Worm (Caenorhabditis elegans) whole organism, midembryonic: ENCODE results near the gene dhcr-24.

Source experiments
- T22C8.4 ChIP-seq: fragments of 200-800 bp; sonication (Bioruptor generic); IDR thresholded peaks from 2 replicates; pipeline ENCODE4 v1.3.6; 2022; ENCODE audit warnings: missing genetic modification characterization, missing compliant biosample characterization
- cog-1 ChIP-seq: sonication (generic microtip); optimal IDR thresholded peaks from 2 replicates; lab custom pipeline; 2016; ENCODE audit warnings: missing genetic modification characterization, missing compliant biosample characterization
- flt-1 ChIP-seq: fragments of 200-800 bp; sonication (Bioruptor generic); IDR thresholded peaks from 2 replicates; pipeline ENCODE4 v1.3.6; 2022; ENCODE audit warnings: missing genetic modification characterization, missing compliant biosample characterization
- klf-2 ChIP-seq: fragments of 200-800 bp; sonication (Bioruptor generic); conservative IDR thresholded peaks from 2 replicates; pipeline ENCODE4 v1.3.6; 2022; ENCODE audit warnings: missing genetic modification reagents, missing genetic modification characterization, missing compliant biosample characterization
- med-1 ChIP-seq: sonication (generic microtip); optimal IDR thresholded peaks from 2 replicates; lab custom pipeline; 2017; ENCODE audit warnings: missing genetic modification characterization, mild to moderate bottlenecking, missing compliant biosample characterization, antibody characterized with exemption, missing genetic modification reagents; ENCODE audit not compliant: insufficient read depth
- ref-1 ChIP-seq: fragments of 200-800 bp; sonication (Bioruptor generic); conservative IDR thresholded peaks from 2 replicates; pipeline ENCODE4 v1.3.6; 2022; ENCODE audit warnings: missing genetic modification reagents, missing genetic modification characterization, missing compliant biosample characterization
- tab-1 ChIP-seq: fragments of 200-800 bp; sonication (Bioruptor generic); IDR thresholded peaks from 2 replicates; pipeline ENCODE4 v1.3.6; 2022; ENCODE audit warnings: missing genetic modification characterization, missing compliant biosample characterization
- ztf-23 ChIP-seq: fragments of 200-800 bp; sonication (Bioruptor generic); IDR thresholded peaks from 2 replicates; pipeline ENCODE4 v1.3.6; 2022; ENCODE audit warnings: missing genetic modification reagents, missing genetic modification characterization, missing compliant biosample characterization
- ztf-29 ChIP-seq: fragments of 200-800 bp; sonication (Bioruptor generic); IDR thresholded peaks from 2 replicates; pipeline ENCODE4 v1.3.6; 2022; ENCODE audit warnings: missing genetic modification reagents, missing genetic modification characterization, missing compliant biosample characterization

dhcr-24 gene

ce11 chrX:2595027-2595756 is 31.2 kb upstream of the dhcr-24 start:
- TF ChIP-seq ztf-23 (GFP tag; lab: Robert Waterston, UW) (no peak), med-1 (GFP tag; lab: Kevin White, UChicago) (no peak), cog-1 (tag; lab: Kevin White, UChicago) (no peak), tab-1 (GFP tag; lab: Robert Waterston, UW) (no peak), flt-1 (GFP tag; lab: Robert Waterston, UW) (no peak), ztf-29 (no peak), T22C8.4 (GFP tag; lab: Robert Waterston, UW) (no peak), ref-1 (GFP tag; lab: Robert Waterston, UW) (no peak), klf-2 (GFP tag; lab: Robert Waterston, UW) (no peak)

DNA sequence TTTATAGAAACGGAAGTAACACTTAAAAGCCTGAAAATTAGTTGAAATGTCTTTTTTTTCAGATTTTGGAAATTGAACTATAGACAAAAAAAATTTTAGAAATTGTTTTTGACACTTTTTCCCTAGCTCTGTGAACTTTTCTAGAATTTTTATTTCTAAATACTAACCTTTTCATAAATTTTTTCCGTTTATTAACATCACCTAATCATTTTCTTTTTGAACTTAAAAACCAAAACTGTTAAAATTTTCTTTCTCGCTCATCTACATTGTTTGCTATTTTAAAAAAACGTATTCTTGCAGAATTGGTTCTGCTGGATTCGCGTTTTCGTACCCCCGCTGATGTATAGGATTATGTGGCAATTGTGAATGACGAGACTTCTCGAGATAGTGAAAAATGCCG is 29.8 kb upstream of the dhcr-24 start, which contains the start of the genes nhr-40 and T03G6.7:
TSS of gene nhr-40 (plus strand) at position 301 of the 400 bp plus-strand sequence.
TSS of gene T03G6.7 (plus strand) at position 337 of the 400 bp plus-strand sequence.
- no peak for TF ChIP-seq flt-1 (GFP tag; lab: Robert Waterston, UW)
- no peak for TF ChIP-seq tab-1 (GFP tag; lab: Robert Waterston, UW)
- TF ChIP-seq cog-1 (tag; lab: Kevin White, UChicago): no peak
- no peak for TF ChIP-seq T22C8.4 (GFP tag; lab: Robert Waterston, UW)
- TF ChIP-seq ref-1 (GFP tag; lab: Robert Waterston, UW): no peak
- TF ChIP-seq klf-2 (GFP tag; lab: Robert Waterston, UW): no peak
- TF ChIP-seq ztf-29: no peak
- TF ChIP-seq med-1 (GFP tag; lab: Kevin White, UChicago): no peak
- no peak for TF ChIP-seq ztf-23 (GFP tag; lab: Robert Waterston, UW)

DNA sequence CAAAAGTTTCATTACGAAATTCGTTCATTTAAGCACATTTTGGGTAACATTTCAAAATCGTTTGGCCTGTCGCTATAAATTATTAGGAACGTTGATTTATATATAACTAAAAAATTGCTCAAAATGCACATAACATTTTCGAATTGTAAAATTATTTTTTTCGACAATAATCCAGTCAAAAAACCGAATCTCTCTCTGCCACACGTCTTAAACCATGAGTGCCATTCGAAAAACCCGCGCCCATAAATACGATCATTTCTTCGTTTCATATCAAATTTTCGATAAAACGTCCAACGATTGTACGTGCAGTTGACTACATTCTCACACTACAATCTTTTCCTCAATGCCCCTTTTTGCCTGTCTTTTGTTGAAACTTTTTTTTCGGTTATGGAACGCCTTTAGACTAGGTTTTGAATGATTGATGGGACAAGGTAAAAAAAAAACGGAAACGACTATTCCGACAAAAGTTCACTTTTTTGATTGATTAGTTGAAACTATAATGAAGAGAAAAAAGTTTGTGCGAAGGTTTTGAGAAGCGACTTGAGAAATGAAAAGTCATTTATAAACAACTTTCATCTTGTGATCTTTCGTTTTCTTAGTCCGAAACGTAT is 28.8 kb upstream of the dhcr-24 start:
- TF ChIP-seq ref-1 (GFP tag; lab: Robert Waterston, UW): no peak
- TF ChIP-seq klf-2 (GFP tag; lab: Robert Waterston, UW): no peak
- no peak for TF ChIP-seq cog-1 (tag; lab: Kevin White, UChicago)
- no peak for TF ChIP-seq T22C8.4 (GFP tag; lab: Robert Waterston, UW)
- no peak for TF ChIP-seq flt-1 (GFP tag; lab: Robert Waterston, UW)

DNA sequence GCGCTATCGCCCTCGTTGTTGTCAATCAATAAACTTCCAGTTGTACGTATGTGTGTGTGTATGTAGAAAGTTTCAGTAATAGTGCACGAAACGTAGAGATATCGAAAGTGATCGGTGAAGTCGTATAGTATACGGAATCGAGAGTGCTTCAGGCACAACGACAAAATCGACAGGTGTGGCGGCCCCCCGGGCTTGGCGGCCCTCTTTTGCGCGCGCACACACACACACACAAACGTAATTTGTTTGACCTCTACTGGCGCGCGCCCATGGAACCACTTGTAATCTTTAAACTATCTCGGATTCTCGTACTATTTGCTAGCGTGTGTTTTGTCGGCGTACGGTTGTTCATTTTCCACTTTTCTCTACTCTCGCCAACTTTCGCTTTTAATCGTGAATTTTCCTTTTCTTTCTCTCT is 27.6 kb upstream of the dhcr-24 start:
- TF ChIP-seq med-1 (GFP tag; lab: Kevin White, UChicago) (no peak), ref-1 (GFP tag; lab: Robert Waterston, UW) (no peak), klf-2 (GFP tag; lab: Robert Waterston, UW) (no peak), ztf-23 (GFP tag; lab: Robert Waterston, UW) (0 out of 2 replicates have a peak, but pooled peaks have one; percentile 49), tab-1 (GFP tag; lab: Robert Waterston, UW) (no peak), T22C8.4 (GFP tag; lab: Robert Waterston, UW) (0 out of 2 replicates have a peak, but pooled peaks have one; percentile 40), ztf-29 (no peak), flt-1 (GFP tag; lab: Robert Waterston, UW) (no peak), cog-1 (tag; lab: Kevin White, UChicago) (peak; percentile 56)

ce11 chrX:2590777-2591176 is 26.8 kb upstream of the dhcr-24 start:
- TF ChIP-seq tab-1 (GFP tag; lab: Robert Waterston, UW) (no peak), flt-1 (GFP tag; lab: Robert Waterston, UW) (no peak), ztf-29 (no peak), med-1 (GFP tag; lab: Kevin White, UChicago) (no peak), ztf-23 (GFP tag; lab: Robert Waterston, UW) (no peak), cog-1 (tag; lab: Kevin White, UChicago) (no peak), klf-2 (GFP tag; lab: Robert Waterston, UW) (no peak)

DNA sequence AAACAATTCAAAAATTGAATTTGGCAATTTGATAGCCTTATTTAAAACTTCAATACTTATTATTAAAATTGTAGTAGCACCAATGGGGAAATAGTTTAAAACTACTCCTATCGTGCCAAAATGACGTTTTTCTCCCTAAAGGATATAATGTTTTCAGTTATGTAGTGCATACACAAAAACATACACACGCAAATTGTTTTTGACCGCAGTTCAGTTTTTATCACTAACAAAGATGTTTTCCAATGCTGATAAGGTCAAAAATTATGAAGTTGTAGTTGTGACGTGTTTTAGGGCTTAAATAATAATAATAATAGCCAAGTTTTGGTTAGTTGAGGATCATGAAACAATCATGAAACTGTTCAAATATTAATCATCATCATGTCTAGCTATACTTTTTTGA is 26.1 kb upstream of the dhcr-24 start:
- no peak for TF ChIP-seq cog-1 (tag; lab: Kevin White, UChicago)
- TF ChIP-seq ref-1 (GFP tag; lab: Robert Waterston, UW): no peak
- TF ChIP-seq med-1 (GFP tag; lab: Kevin White, UChicago): no peak
- TF ChIP-seq tab-1 (GFP tag; lab: Robert Waterston, UW): no peak
- TF ChIP-seq klf-2 (GFP tag; lab: Robert Waterston, UW): no peak
- TF ChIP-seq flt-1 (GFP tag; lab: Robert Waterston, UW): no peak
- TF ChIP-seq T22C8.4 (GFP tag; lab: Robert Waterston, UW): no peak
- no peak for TF ChIP-seq ztf-29
- TF ChIP-seq ztf-23 (GFP tag; lab: Robert Waterston, UW): no peak

DNA sequence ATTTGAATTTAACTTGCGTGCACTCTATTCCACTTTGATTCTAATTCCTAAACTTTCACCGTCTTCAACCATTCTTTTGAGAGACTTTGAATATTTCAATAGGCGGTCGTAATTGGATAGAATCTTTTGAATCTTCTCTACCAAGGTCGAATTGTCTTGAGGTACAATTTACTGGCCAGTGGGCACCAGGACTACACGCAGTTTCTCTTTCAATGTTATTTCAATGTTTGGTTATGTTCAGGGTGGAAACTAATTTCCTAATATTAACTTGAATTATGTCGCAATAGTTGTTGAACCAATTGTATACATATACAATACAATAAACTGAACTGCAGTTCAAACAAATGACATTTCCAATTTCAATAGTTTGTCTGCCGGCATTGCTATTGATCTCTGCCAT is 24.1 kb upstream of the dhcr-24 start:
- TF ChIP-seq med-1 (GFP tag; lab: Kevin White, UChicago) (no peak), T22C8.4 (GFP tag; lab: Robert Waterston, UW) (no peak), flt-1 (GFP tag; lab: Robert Waterston, UW) (no peak), ztf-29 (no peak), klf-2 (GFP tag; lab: Robert Waterston, UW) (no peak), tab-1 (GFP tag; lab: Robert Waterston, UW) (no peak), ztf-23 (GFP tag; lab: Robert Waterston, UW) (no peak), ref-1 (GFP tag; lab: Robert Waterston, UW) (no peak), cog-1 (tag; lab: Kevin White, UChicago) (no peak)

DNA sequence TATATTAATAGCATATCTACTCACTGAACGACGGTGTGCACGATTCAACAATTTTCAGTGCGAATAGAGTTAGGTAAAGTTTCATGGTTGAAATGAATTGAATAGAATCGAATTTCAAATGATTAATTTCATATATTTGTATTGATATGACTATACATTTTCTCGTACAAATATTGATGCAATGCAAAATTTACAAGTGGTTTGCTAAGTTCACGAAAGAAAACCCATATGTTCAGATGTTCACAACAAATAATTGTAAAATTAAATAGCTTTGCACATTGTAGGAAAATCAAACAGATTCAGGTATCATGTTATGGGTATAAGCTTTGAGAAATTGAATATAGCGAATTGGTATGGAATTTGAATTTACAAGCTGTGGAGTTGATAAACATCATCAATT is 21.7 kb upstream of the dhcr-24 start, which contains the start of gene H01M10.2:
TSS of gene H01M10.2 (minus strand) at position 101 of the 400 bp plus-strand sequence.
- TF ChIP-seq T22C8.4 (GFP tag; lab: Robert Waterston, UW): no peak
- TF ChIP-seq med-1 (GFP tag; lab: Kevin White, UChicago): no peak
- TF ChIP-seq ztf-23 (GFP tag; lab: Robert Waterston, UW): no peak
- TF ChIP-seq flt-1 (GFP tag; lab: Robert Waterston, UW): no peak
- no peak for TF ChIP-seq klf-2 (GFP tag; lab: Robert Waterston, UW)
- TF ChIP-seq ztf-29: no peak
- TF ChIP-seq tab-1 (GFP tag; lab: Robert Waterston, UW): no peak
- no peak for TF ChIP-seq ref-1 (GFP tag; lab: Robert Waterston, UW)
